Worm (Caenorhabditis elegans) whole organism, young adult: ENCODE measurements around the gene Y51H4A.941.

Experiments
- B0035.1 ChIP-seq: sonication (generic microtip); optimal IDR thresholded peaks from 2 replicates; lab custom pipeline; 2016; ENCODE audit warnings: missing genetic modification characterization, mild to moderate bottlenecking, missing compliant biosample characterization, missing genotype, missing genetic modification reagents
- B0336.3 ChIP-seq: fragments of 200-800 bp; sonication (Bioruptor generic); IDR thresholded peaks from 2 replicates; pipeline ENCODE4 v1.3.6; 2022; ENCODE audit warnings: missing genetic modification characterization, missing compliant biosample characterization
- C06A6.2 ChIP-seq: fragments of 200-800 bp; sonication (Bioruptor generic); conservative IDR thresholded peaks from 2 replicates; pipeline ENCODE4 v1.3.6; 2022; ENCODE audit warnings: missing genetic modification characterization, missing compliant biosample characterization
- D2030.7 ChIP-seq: fragments of 200-800 bp; sonication (Bioruptor generic); IDR thresholded peaks from 2 replicates; pipeline ENCODE4 v1.3.6; 2022; ENCODE audit warnings: missing genetic modification reagents, missing genetic modification characterization, missing compliant biosample characterization
- F39B2.1 ChIP-seq: fragments of 200-800 bp; sonication (Bioruptor generic); IDR thresholded peaks from 2 replicates; pipeline ENCODE4 v1.3.6; 2022; ENCODE audit warnings: missing genetic modification reagents, missing genetic modification characterization, missing compliant biosample characterization
- F49E8.2 ChIP-seq: sonication (generic microtip); optimal IDR thresholded peaks from 3 replicates; lab custom pipeline; 2017; ENCODE audit warnings: missing genetic modification characterization, mild to moderate bottlenecking, missing compliant biosample characterization, antibody characterized with exemption, moderate library complexity; ENCODE audit not compliant: insufficient read depth
- T26A5.8 ChIP-seq: sonication (generic microtip); optimal IDR thresholded peaks from 2 replicates; lab custom pipeline; 2016; ENCODE audit warnings: missing genetic modification characterization, missing compliant biosample characterization
- Y53G8AR.9 ChIP-seq: fragments of 200-800 bp; sonication (Bioruptor generic); conservative IDR thresholded peaks from 2 replicates; pipeline ENCODE4 v1.3.6; 2022; ENCODE audit warnings: missing genetic modification reagents, missing genetic modification characterization, missing compliant biosample characterization
- Y79H2A.3 ChIP-seq: fragments of 200-800 bp; sonication (Bioruptor generic); conservative IDR thresholded peaks from 2 replicates; pipeline ENCODE4 v1.3.6; 2022; ENCODE audit warnings: missing genetic modification reagents, missing genetic modification characterization, missing compliant biosample characterization
- ama-1 ChIP-seq, 3 experiments: fragments of 150-350 bp in 1 of 3; sonication (generic microtip) in 2 of 3; optimal IDR thresholded peaks; 2 replicates each; lab custom pipeline; 2014 to 2018; ENCODE audit warnings: missing biosample characterization in 2 of 3, missing genetic modification characterization in 2 of 3, missing genetic modification reagents in 2 of 3
- athp-1 ChIP-seq: sonication (generic microtip); optimal IDR thresholded peaks from 2 replicates; lab custom pipeline; 2017; ENCODE audit warnings: mild to moderate bottlenecking, missing genetic modification characterization, missing compliant biosample characterization
- attf-5 ChIP-seq: fragments of 200-800 bp; sonication (Bioruptor generic); optimal IDR thresholded peaks from 2 replicates; lab custom pipeline; 2018; ENCODE audit warnings: mild to moderate bottlenecking, missing genetic modification characterization, missing compliant biosample characterization
- attf-6 ChIP-seq: fragments of 200-800 bp; sonication (Bioruptor generic); IDR thresholded peaks from 2 replicates; pipeline ENCODE4 v1.3.6; 2022; ENCODE audit warnings: missing genetic modification reagents, missing genetic modification characterization, missing compliant biosample characterization
- bed-1 ChIP-seq: fragments of 200-800 bp; sonication (Bioruptor generic); IDR thresholded peaks from 2 replicates; pipeline ENCODE4 v1.3.6; 2022; ENCODE audit warnings: missing genetic modification reagents, missing genetic modification characterization, missing compliant biosample characterization
- ccch-3 ChIP-seq: fragments of 200-800 bp; sonication (Bioruptor generic); optimal IDR thresholded peaks from 2 replicates; lab custom pipeline; 2018; ENCODE audit warnings: mild to moderate bottlenecking, missing genetic modification characterization, missing compliant biosample characterization
- cebp-1 ChIP-seq, 2 experiments: fragments of 200-800 bp in 1 of 2; sonication (Bioruptor generic) in 1 of 2; sonication (generic microtip) in 1 of 2; IDR thresholded peaks in 1 of 2; optimal IDR thresholded peaks in 1 of 2; 2 replicates each; pipeline versions ENCODE4 v1.3.6 to Lab custom; 2017 to 2022; ENCODE audit warnings: missing compliant biosample characterization in 2 of 2, missing genetic modification characterization in 2 of 2, mild to moderate bottlenecking in 1 of 2, missing genetic modification reagents in 1 of 2, moderate library complexity in 1 of 2
- ceh-100 ChIP-seq: fragments of 200-800 bp; sonication (Bioruptor generic); IDR thresholded peaks from 2 replicates; pipeline ENCODE4 v1.3.6; 2022; ENCODE audit warnings: missing genetic modification reagents, missing genetic modification characterization, missing compliant biosample characterization
- chd-7 ChIP-seq: sonication (generic microtip); optimal IDR thresholded peaks from 2 replicates; lab custom pipeline; 2016; ENCODE audit warnings: mild to moderate bottlenecking, missing genetic modification characterization, moderate library complexity, missing compliant biosample characterization
- dox-1 ChIP-seq: fragments of 200-800 bp; sonication (Bioruptor generic); IDR thresholded peaks from 2 replicates; pipeline ENCODE4 v1.3.6; 2022; ENCODE audit warnings: missing genetic modification reagents, missing genetic modification characterization, missing compliant biosample characterization
- dpff-1 ChIP-seq: sonication (generic microtip); optimal IDR thresholded peaks from 2 replicates; lab custom pipeline; 2017; ENCODE audit warnings: mild to moderate bottlenecking, missing genetic modification characterization, missing compliant biosample characterization
- efl-1 ChIP-seq: fragments of 150-350 bp; optimal IDR thresholded peaks from 2 replicates; lab custom pipeline; 2014; ENCODE audit warnings: missing biosample characterization, missing genetic modification reagents, missing genetic modification characterization
- ekl-4 ChIP-seq: fragments of 200-800 bp; sonication (Bioruptor generic); IDR thresholded peaks from 2 replicates; pipeline ENCODE4 v1.3.6; 2022; ENCODE audit warnings: missing genetic modification reagents, missing genetic modification characterization, missing compliant biosample characterization
- hmg-1.2 ChIP-seq: fragments of 200-800 bp; sonication (Bioruptor generic); IDR thresholded peaks from 2 replicates; pipeline ENCODE4 v1.3.6; 2022; ENCODE audit warnings: missing genetic modification reagents, missing genetic modification characterization, missing compliant biosample characterization
- hrde-1 ChIP-seq: sonication (generic microtip); optimal IDR thresholded peaks from 2 replicates; lab custom pipeline; 2016; ENCODE audit warnings: missing genetic modification characterization, mild to moderate bottlenecking, missing compliant biosample characterization, moderate library complexity, missing genotype, missing genetic modification reagents, borderline replicate concordance
- hsf-1 ChIP-seq: fragments of 200-800 bp; sonication (Bioruptor generic); IDR thresholded peaks from 2 replicates; pipeline ENCODE4 v1.3.6; 2022; ENCODE audit warnings: missing genetic modification reagents, missing genetic modification characterization, missing compliant biosample characterization
- let-526 ChIP-seq: fragments of 200-800 bp; sonication (Bioruptor generic); IDR thresholded peaks from 2 replicates; pipeline ENCODE4 v1.3.6; 2022; ENCODE audit warnings: missing genetic modification reagents, missing genetic modification characterization, missing compliant biosample characterization
- lin-35 ChIP-seq, 3 experiments: fragments of 150-350 bp in 2 of 3; sonication (generic microtip) in 1 of 3; optimal IDR thresholded peaks; 2 replicates each; lab custom pipeline; 2014 to 2018; ENCODE audit warnings: missing biosample characterization in 3 of 3, missing genetic modification characterization in 3 of 3, missing genetic modification reagents in 3 of 3
- lsy-27 ChIP-seq: sonication (generic microtip); optimal IDR thresholded peaks from 2 replicates; lab custom pipeline; 2017; ENCODE audit warnings: missing genetic modification characterization, mild to moderate bottlenecking, missing compliant biosample characterization, antibody characterized with exemption, missing genotype, borderline replicate concordance; ENCODE audit not compliant: insufficient read depth
- madf-10 ChIP-seq: sonication (generic microtip); optimal IDR thresholded peaks from 2 replicates; lab custom pipeline; 2016; ENCODE audit warnings: mild to moderate bottlenecking, missing genetic modification characterization, missing compliant biosample characterization
- madf-6 ChIP-seq: fragments of 200-800 bp; sonication (Bioruptor generic); IDR thresholded peaks from 2 replicates; pipeline ENCODE4 v1.3.6; 2022; ENCODE audit warnings: missing genetic modification reagents, missing genetic modification characterization, missing compliant biosample characterization
- mcd-1 ChIP-seq: fragments of 200-800 bp; sonication (Bioruptor generic); IDR thresholded peaks from 2 replicates; pipeline ENCODE4 v1.3.6; 2022; ENCODE audit warnings: missing genetic modification reagents, missing genetic modification characterization, missing compliant biosample characterization
- mel-28 ChIP-seq: sonication (generic microtip); optimal IDR thresholded peaks from 2 replicates; lab custom pipeline; 2016; ENCODE audit warnings: borderline replicate concordance, mild to moderate bottlenecking, missing genetic modification characterization, missing compliant biosample characterization
- mes-4 ChIP-seq: sonication (generic microtip); optimal IDR thresholded peaks from 2 replicates; lab custom pipeline; 2016; ENCODE audit warnings: missing genotype, missing genetic modification characterization, missing compliant biosample characterization
- nfya-2 ChIP-seq: fragments of 200-800 bp; sonication (Bioruptor generic); IDR thresholded peaks from 2 replicates; pipeline ENCODE4 v1.3.6; 2022; ENCODE audit warnings: missing genetic modification reagents, missing genetic modification characterization, missing compliant biosample characterization
- nfyb-1 ChIP-seq: fragments of 200-800 bp; sonication (Bioruptor generic); IDR thresholded peaks from 2 replicates; pipeline ENCODE4 v1.3.6; 2022; ENCODE audit warnings: missing genetic modification reagents, missing genetic modification characterization, missing compliant biosample characterization
- nhr-120 ChIP-seq: fragments of 200-800 bp; sonication (Bioruptor generic); IDR thresholded peaks from 2 replicates; pipeline ENCODE4 v1.3.6; 2022; ENCODE audit warnings: missing genetic modification characterization, missing compliant biosample characterization
- nhr-27 ChIP-seq: fragments of 200-800 bp; sonication (Bioruptor generic); optimal IDR thresholded peaks from 2 replicates; lab custom pipeline; 2018; ENCODE audit warnings: mild to moderate bottlenecking, missing genetic modification characterization, moderate library complexity, missing compliant biosample characterization
- nhr-90 ChIP-seq: sonication (generic microtip); optimal IDR thresholded peaks from 2 replicates; lab custom pipeline; 2016; ENCODE audit warnings: missing genotype, mild to moderate bottlenecking, missing genetic modification characterization, missing compliant biosample characterization
- pbrm-1 ChIP-seq: fragments of 200-800 bp; sonication (Bioruptor generic); IDR thresholded peaks from 2 replicates; pipeline ENCODE4 v1.3.6; 2022; ENCODE audit warnings: missing genetic modification reagents, missing genetic modification characterization, missing compliant biosample characterization
- rec-8 ChIP-seq, 2 experiments: sonication (generic microtip); optimal IDR thresholded peaks; 2 replicates each; lab custom pipeline; 2016; ENCODE audit warnings: mild to moderate bottlenecking in 2 of 2, missing genetic modification characterization in 2 of 2, missing genetic modification reagents in 2 of 2, missing genotype in 2 of 2, missing biosample characterization in 1 of 2, missing compliant biosample characterization in 1 of 2, moderate library complexity in 1 of 2
- snpc-4 ChIP-seq, 5 experiments: fragments of 150-350 bp in 1 of 5; sonication (generic microtip) in 4 of 5; optimal IDR thresholded peaks; 2 replicates each; lab custom pipeline; 2014 to 2018; ENCODE audit warnings: missing genetic modification characterization in 5 of 5, missing biosample characterization in 3 of 5, antibody characterized with exemption in 2 of 5, mild to moderate bottlenecking in 2 of 5, missing compliant biosample characterization in 2 of 5, missing genotype in 2 of 5, moderate library complexity in 2 of 5, missing genetic modification reagents in 1 of 5
- tbp1 ChIP-seq: fragments of 200-800 bp; sonication (Bioruptor generic); optimal IDR thresholded peaks from 2 replicates; lab custom pipeline; 2018; ENCODE audit warnings: mild to moderate bottlenecking, missing genetic modification characterization, missing compliant biosample characterization
- ztf-25 ChIP-seq: fragments of 200-800 bp; sonication (Bioruptor generic); IDR thresholded peaks from 2 replicates; pipeline ENCODE4 v1.3.6; 2022; ENCODE audit warnings: missing genetic modification reagents, missing genetic modification characterization, missing compliant biosample characterization
- ztf-6 ChIP-seq: fragments of 200-800 bp; sonication (Bioruptor generic); IDR thresholded peaks from 2 replicates; pipeline ENCODE4 v1.3.6; 2022; ENCODE audit warnings: missing genetic modification reagents, missing genetic modification characterization, missing compliant biosample characterization

Y51H4A.941 gene

ce11 chrIV:16657488-16657982, 36.9 kb downstream of the Y51H4A.941 start:
- 0 out of 2 replicates have a peak, but pooled peaks have one; percentile 4 for TF ChIP-seq pbrm-1 (GFP tag; lab: Robert Waterston, UW)
- peak; percentile 62 for TF ChIP-seq dpff-1 (tag; lab: Kevin White, UChicago)
- TF ChIP-seq athp-1: peak; percentile 20
- 0 out of 2 replicates have a peak, but pooled peaks have one; percentile 12 for TF ChIP-seq hmg-1.2 (GFP tag; lab: Robert Waterston, UW)
- TF ChIP-seq dox-1 (GFP tag; lab: Robert Waterston, UW): no peak
- TF ChIP-seq T26A5.8: peak; percentile 12
- 0 out of 2 replicates have a peak, but pooled peaks have one; percentile 17 for TF ChIP-seq D2030.7 (GFP tag; lab: Robert Waterston, UW)
- TF ChIP-seq madf-6 (GFP tag; lab: Robert Waterston, UW): peak; percentile 36; the same call in 1 of the 2 replicates
- peak; percentile 77 for TF ChIP-seq B0336.3 (GFP tag; lab: Robert Waterston, UW)
- no peak for TF ChIP-seq cebp-1 (GFP tag; IDR thresholded peaks at IDR 0.05; lab: Robert Waterston, UW)
- TF ChIP-seq cebp-1 (tag; optimal IDR thresholded peaks at IDR 0.05; lab: Kevin White, UChicago): peak; percentile 61
- TF ChIP-seq nhr-90 (tag; lab: Kevin White, UChicago): peak; percentile 33
- TF ChIP-seq let-526 (GFP tag; lab: Robert Waterston, UW): no peak
- TF ChIP-seq lsy-27 (tag; lab: Kevin White, UChicago): no peak
- peak; percentile 69; the same call in 1 of the 2 replicates for TF ChIP-seq Y79H2A.3 (GFP tag; lab: Robert Waterston, UW)
- peak; percentile 54; the same call in 1 of the 2 replicates for TF ChIP-seq Y53G8AR.9 (GFP tag; lab: Robert Waterston, UW)
- TF ChIP-seq snpc-4 (GFP tag; optimal IDR thresholded peaks at IDR 0.05; lab: Kevin White, UChicago): no peak
- TF ChIP-seq snpc-4 (tag; optimal IDR thresholded peaks at IDR 0.05; lab: Kevin White, UChicago): peak in 2 of 4 experiments; percentile 27 to 92
- peak in 1 of 3 experiments; percentile 3 for TF ChIP-seq lin-35 (GFP tag; optimal IDR thresholded peaks at IDR 0.05; lab: Kevin White, UChicago)
- TF ChIP-seq rec-8 (tag; optimal IDR thresholded peaks at IDR 0.05; lab: Kevin White, UChicago): peak in 1 of 2 experiments; percentile 3
- TF ChIP-seq hsf-1 (GFP tag; lab: Robert Waterston, UW): peak; percentile 68
- TF ChIP-seq nfya-2: 0 out of 2 replicates have a peak, but pooled peaks have one; percentile 74
- TF ChIP-seq mes-4 (tag; lab: Kevin White, UChicago): peak; percentile 55
- no peak for TF ChIP-seq ceh-100 (GFP tag; lab: Robert Waterston, UW)
- no peak for TF ChIP-seq madf-10 (tag; lab: Kevin White, UChicago)
- no peak for TF ChIP-seq mel-28
- no peak for TF ChIP-seq nhr-120 (GFP tag; lab: Robert Waterston, UW)
- TF ChIP-seq efl-1 (GFP tag; lab: Kevin White, UChicago): no peak
- TF ChIP-seq B0035.1 (tag; lab: Kevin White, UChicago): peak; percentile 7
- TF ChIP-seq attf-6 (GFP tag; lab: Robert Waterston, UW): peak; percentile 89; the same call in 1 of the 2 replicates
- TF ChIP-seq attf-5: no peak
- TF ChIP-seq F39B2.1 (GFP tag; lab: Robert Waterston, UW): no peak
- no peak for TF ChIP-seq bed-1 (GFP tag; lab: Robert Waterston, UW)
- no peak for TF ChIP-seq ama-1 (optimal IDR thresholded peaks at IDR 0.05; lab: Kevin White, UChicago)
- TF ChIP-seq ama-1 (GFP tag; optimal IDR thresholded peaks at IDR 0.05; lab: Kevin White, UChicago): no peak
- TF ChIP-seq ekl-4: peak; percentile 55; the same call in 1 of the 2 replicates
- TF ChIP-seq ztf-25 (GFP tag; lab: Robert Waterston, UW): 0 out of 2 replicates have a peak, but pooled peaks have one; percentile 32
- TF ChIP-seq chd-7 (tag; lab: Kevin White, UChicago): no peak
- peak; percentile 17; the same call in 1 of the 2 replicates for TF ChIP-seq mcd-1 (GFP tag; lab: Robert Waterston, UW)
- no peak for TF ChIP-seq C06A6.2 (GFP tag; lab: Robert Waterston, UW)
- no peak for TF ChIP-seq nhr-27
- TF ChIP-seq tbp1 (GFP tag; lab: Kevin White, UChicago): peak; percentile 51
- TF ChIP-seq hrde-1: peak; percentile 60
- TF ChIP-seq nfyb-1 (GFP tag; lab: Robert Waterston, UW): peak; percentile 87
- TF ChIP-seq ccch-3 (GFP tag; lab: Kevin White, UChicago): no peak
- peak; percentile 30 for TF ChIP-seq F49E8.2 (tag; lab: Kevin White, UChicago)
- no peak for TF ChIP-seq ztf-6
